Worm (Caenorhabditis elegans) whole organism, L2 larva: ENCODE data around the gene his-2.

Experiments used
- F13H6.1 ChIP-seq: sonication (generic microtip); optimal IDR thresholded peaks from 2 replicates; lab custom pipeline; 2016; ENCODE audit warnings: missing genetic modification characterization, missing compliant biosample characterization
- R02D3.7 ChIP-seq: fragments of 150-350 bp; optimal IDR thresholded peaks from 2 replicates; lab custom pipeline; 2014; ENCODE audit warnings: missing biosample characterization, missing genetic modification characterization
- ZK546.5 ChIP-seq: sonication (generic microtip); optimal IDR thresholded peaks from 2 replicates; lab custom pipeline; 2017; ENCODE audit warnings: missing biosample characterization, missing genetic modification characterization
- alr-1 ChIP-seq: fragments of 150-350 bp; optimal IDR thresholded peaks from 2 replicates; lab custom pipeline; 2014; ENCODE audit warnings: missing biosample characterization, missing genetic modification characterization
- aly-2 ChIP-seq: fragments of 150-350 bp; optimal IDR thresholded peaks from 2 replicates; lab custom pipeline; 2014; ENCODE audit warnings: missing biosample characterization, missing genetic modification characterization
- ama-1 ChIP-seq: fragments of 150-350 bp; optimal IDR thresholded peaks from 2 replicates; lab custom pipeline; 2018; ENCODE audit warnings: inconsistent platforms
- blmp-1 ChIP-seq: sonication (generic microtip); optimal IDR thresholded peaks from 2 replicates; lab custom pipeline; 2017; ENCODE audit warnings: missing genetic modification characterization, mild to moderate bottlenecking, missing compliant biosample characterization, antibody characterized with exemption, moderate library complexity; ENCODE audit not compliant: insufficient read depth
- ceh-16 ChIP-seq: fragments of 150-350 bp; optimal IDR thresholded peaks from 2 replicates; lab custom pipeline; 2014; ENCODE audit warnings: missing biosample characterization, missing genetic modification characterization
- ceh-82 ChIP-seq: fragments of 150-350 bp; optimal IDR thresholded peaks from 2 replicates; lab custom pipeline; 2014; ENCODE audit warnings: missing biosample characterization, missing genetic modification characterization
- crh-2 ChIP-seq: sonication (generic microtip); optimal IDR thresholded peaks from 2 replicates; lab custom pipeline; 2017; ENCODE audit warnings: missing biosample characterization, missing genetic modification characterization
- dmd-4 ChIP-seq: sonication (generic microtip); optimal IDR thresholded peaks from 2 replicates; lab custom pipeline; 2017; ENCODE audit warnings: missing biosample characterization, missing genetic modification characterization
- egl-27 ChIP-seq: sonication (generic microtip); optimal IDR thresholded peaks from 3 replicates; lab custom pipeline; 2017; ENCODE audit warnings: missing biosample characterization, missing genetic modification reagents, missing genetic modification characterization
- elt-1 ChIP-seq: fragments of 150-350 bp; optimal IDR thresholded peaks from 2 replicates; lab custom pipeline; 2014; ENCODE audit warnings: missing biosample characterization, missing genetic modification characterization
- elt-3 ChIP-seq: sonication (generic microtip); optimal IDR thresholded peaks from 2 replicates; lab custom pipeline; 2017; ENCODE audit warnings: missing biosample characterization, missing genetic modification characterization
- fos-1 ChIP-seq: fragments of 150-350 bp; optimal IDR thresholded peaks from 2 replicates; lab custom pipeline; 2014; ENCODE audit warnings: missing biosample characterization, missing genetic modification characterization
- gmeb-1 ChIP-seq: fragments of 150-350 bp; optimal IDR thresholded peaks from 2 replicates; lab custom pipeline; 2014; ENCODE audit warnings: missing biosample characterization, missing genetic modification characterization
- lin-11 ChIP-seq: fragments of 150-350 bp; sonication (generic microtip); optimal IDR thresholded peaks from 2 replicates; lab custom pipeline; 2014; ENCODE audit warnings: missing biosample characterization, missing genetic modification characterization, inconsistent platforms, mixed read lengths
- lin-13 ChIP-seq: fragments of 150-350 bp; optimal IDR thresholded peaks from 2 replicates; lab custom pipeline; 2014; ENCODE audit warnings: missing biosample characterization, missing genetic modification reagents, missing genetic modification characterization
- lin-39 ChIP-seq: fragments of 150-350 bp; optimal IDR thresholded peaks from 2 replicates; lab custom pipeline; 2014; ENCODE audit warnings: missing biosample characterization, missing genetic modification reagents, missing genetic modification characterization
- lsy-2 ChIP-seq, 2 experiments: fragments of 150-350 bp in 1 of 2; sonication (generic microtip) in 1 of 2; optimal IDR thresholded peaks; 2 replicates each; lab custom pipeline; 2014 to 2017; ENCODE audit warnings: missing biosample characterization in 2 of 2, missing genetic modification characterization in 2 of 2
- mab-5 ChIP-seq: fragments of 150-350 bp; optimal IDR thresholded peaks from 2 replicates; lab custom pipeline; 2014; ENCODE audit warnings: missing biosample characterization, missing genetic modification characterization
- mdl-1 ChIP-seq, 2 experiments: fragments of 150-350 bp in 1 of 2; sonication (generic microtip) in 1 of 2; optimal IDR thresholded peaks; 2 replicates each; lab custom pipeline; 2017; ENCODE audit warnings: missing biosample characterization in 2 of 2, missing genetic modification characterization in 2 of 2
- nhr-10 ChIP-seq: sonication (generic microtip); optimal IDR thresholded peaks from 2 replicates; lab custom pipeline; 2017; ENCODE audit warnings: missing biosample characterization, missing genetic modification characterization
- nhr-11 ChIP-seq: fragments of 150-350 bp; optimal IDR thresholded peaks from 2 replicates; lab custom pipeline; 2014; ENCODE audit warnings: missing biosample characterization, missing genetic modification characterization
- nhr-12 ChIP-seq: fragments of 150-350 bp; optimal IDR thresholded peaks from 2 replicates; lab custom pipeline; 2014; ENCODE audit warnings: missing biosample characterization, missing genetic modification characterization
- nhr-21 ChIP-seq: fragments of 150-350 bp; optimal IDR thresholded peaks from 2 replicates; lab custom pipeline; 2014; ENCODE audit warnings: missing biosample characterization, missing genetic modification characterization
- nhr-23 ChIP-seq: fragments of 150-350 bp; optimal IDR thresholded peaks from 2 replicates; lab custom pipeline; 2014; ENCODE audit warnings: missing biosample characterization, missing genetic modification reagents, missing genetic modification characterization
- nhr-237 ChIP-seq: fragments of 150-350 bp; optimal IDR thresholded peaks from 2 replicates; lab custom pipeline; 2014; ENCODE audit warnings: missing biosample characterization, missing genetic modification characterization
- nhr-6 ChIP-seq: fragments of 150-350 bp; optimal IDR thresholded peaks from 2 replicates; lab custom pipeline; 2014; ENCODE audit warnings: missing biosample characterization, missing genetic modification characterization
- nhr-77 ChIP-seq: fragments of 150-350 bp; optimal IDR thresholded peaks from 2 replicates; lab custom pipeline; 2014; ENCODE audit warnings: missing biosample characterization, missing genetic modification characterization
- peb-1 ChIP-seq: fragments of 150-350 bp; optimal IDR thresholded peaks from 2 replicates; lab custom pipeline; 2014; ENCODE audit warnings: missing biosample characterization, missing genetic modification characterization
- sem-4 ChIP-seq: fragments of 150-350 bp; optimal IDR thresholded peaks from 2 replicates; lab custom pipeline; 2014; ENCODE audit warnings: missing biosample characterization, missing genetic modification reagents, missing genetic modification characterization
- sma-3 ChIP-seq: sonication (generic microtip); optimal IDR thresholded peaks from 2 replicates; lab custom pipeline; 2016; ENCODE audit warnings: missing genetic modification reagents, missing genetic modification characterization, missing compliant biosample characterization
- unc-39 ChIP-seq: fragments of 150-350 bp; optimal IDR thresholded peaks from 2 replicates; lab custom pipeline; 2014; ENCODE audit warnings: missing biosample characterization, missing genetic modification characterization
- unc-55 ChIP-seq: fragments of 150-350 bp; sonication (generic microtip); optimal IDR thresholded peaks from 3 replicates; lab custom pipeline; 2014; ENCODE audit warnings: missing biosample characterization, missing genetic modification reagents, missing genetic modification characterization
- unc-62 ChIP-seq: fragments of 150-350 bp; optimal IDR thresholded peaks from 2 replicates; lab custom pipeline; 2014; ENCODE audit warnings: missing biosample characterization, missing genetic modification reagents, missing genetic modification characterization
- ztf-1 ChIP-seq: fragments of 200-800 bp; sonication (Bioruptor generic); conservative IDR thresholded peaks from 2 replicates; pipeline ENCODE4 v1.3.6; 2022; ENCODE audit warnings: missing genetic modification characterization, missing compliant biosample characterization
- ztf-11 ChIP-seq: sonication (generic microtip); optimal IDR thresholded peaks from 2 replicates; lab custom pipeline; 2017; ENCODE audit warnings: missing biosample characterization, missing genetic modification characterization
- ztf-4 ChIP-seq: fragments of 150-350 bp; optimal IDR thresholded peaks from 2 replicates; lab custom pipeline; 2014; ENCODE audit warnings: missing biosample characterization, missing genetic modification characterization

The his-2 gene

ce11 chrV:16058872-16059271 is 16.8 kb upstream of the his-2 start, which contains the start of gene F14H3.6:
TSS of gene F14H3.6 (minus strand) at chrV:16058893.
- TF ChIP-seq dmd-4 (tag; lab: Kevin White, UChicago) (no peak), F13H6.1 (tag; lab: Kevin White, UChicago) (no peak), unc-39 (tag; lab: Kevin White, UChicago) (no peak), crh-2 (tag; lab: Kevin White, UChicago) (no peak), peb-1 (no peak), nhr-6 (tag; lab: Kevin White, UChicago) (no peak)

- no peak for TF ChIP-seq nhr-11
- no peak for TF ChIP-seq unc-62 (GFP tag; lab: Kevin White, UChicago)
- no peak for TF ChIP-seq lin-11
- TF ChIP-seq alr-1 (tag; lab: Kevin White, UChicago), result no peak
- no peak for TF ChIP-seq dmd-4 (tag; lab: Kevin White, UChicago)
- no peak for TF ChIP-seq F13H6.1 (tag; lab: Kevin White, UChicago)
- no peak for TF ChIP-seq crh-2 (tag; lab: Kevin White, UChicago)
- no peak for TF ChIP-seq elt-1
- TF ChIP-seq ztf-11 (tag; lab: Kevin White, UChicago), result no peak
- TF ChIP-seq sem-4, result no peak
- TF ChIP-seq ztf-1 (GFP tag; lab: Robert Waterston, UW), result no peak
- no peak for TF ChIP-seq sma-3 (GFP tag; lab: Kevin White, UChicago)
- no peak for TF ChIP-seq elt-3 (tag; lab: Kevin White, UChicago)
- no peak for TF ChIP-seq unc-55 (GFP tag; lab: Kevin White, UChicago)
- TF ChIP-seq R02D3.7 (tag; lab: Kevin White, UChicago), result no peak
- no peak for TF ChIP-seq fos-1 (tag; lab: Kevin White, UChicago)
- no peak for TF ChIP-seq lsy-2 (tag; optimal IDR thresholded peaks at IDR 0.05; lab: Kevin White, UChicago)
- TF ChIP-seq ama-1 (lab: Kevin White, UChicago), result no peak
Measured at ce11 chrV:16057010-16057463, 15.0 kb upstream of the his-2 start, which contains the start of gene F14H3.5. TSS of gene F14H3.5 (minus strand) at chrV:16057060.

- TF ChIP-seq sem-4, result no peak
- no peak for TF ChIP-seq lsy-2 (tag; optimal IDR thresholded peaks at IDR 0.05; lab: Kevin White, UChicago)
- TF ChIP-seq nhr-23, result no peak
- no peak for TF ChIP-seq fos-1 (tag; lab: Kevin White, UChicago)
- no peak for TF ChIP-seq unc-39 (tag; lab: Kevin White, UChicago)
- no peak for TF ChIP-seq mab-5 (tag; lab: Kevin White, UChicago)
- no peak for TF ChIP-seq nhr-10 (tag; lab: Kevin White, UChicago)
- no peak for TF ChIP-seq lin-39 (tag; lab: Kevin White, UChicago)
- no peak for TF ChIP-seq ama-1 (lab: Kevin White, UChicago)
- TF ChIP-seq ceh-82 (tag; lab: Kevin White, UChicago), result no peak
- TF ChIP-seq aly-2 (tag; lab: Kevin White, UChicago), result no peak
- no peak for TF ChIP-seq nhr-237 (tag; lab: Kevin White, UChicago)
- no peak for TF ChIP-seq alr-1 (tag; lab: Kevin White, UChicago)
- no peak for TF ChIP-seq egl-27 (tag; lab: Kevin White, UChicago)
- no peak for TF ChIP-seq nhr-77 (tag; lab: Kevin White, UChicago)
Measured at ce11 chrV:16055031-16055430, 12.9 kb upstream of the his-2 start, which contains the start of gene F14H3.4. TSS of gene F14H3.4 (minus strand) at chrV:16055072.

ce11 chrV:16053373-16053772 is 11.3 kb upstream of the his-2 start, which contains the start of gene F14H3.3:
TSS of gene F14H3.3 (minus strand) at chrV:16053473.
- TF ChIP-seq ZK546.5, result no peak
- no peak for TF ChIP-seq peb-1
- no peak for TF ChIP-seq crh-2 (tag; lab: Kevin White, UChicago)
- no peak for TF ChIP-seq blmp-1 (tag; lab: Kevin White, UChicago)
- no peak for TF ChIP-seq elt-1
- no peak for TF ChIP-seq sem-4
- no peak for TF ChIP-seq aly-2 (tag; lab: Kevin White, UChicago)
- no peak for TF ChIP-seq ama-1 (lab: Kevin White, UChicago)
- no peak for TF ChIP-seq ceh-16

ce11 chrV:16049177-16049576 is 7.1 kb upstream of the his-2 start, which contains the start of gene best-12:
TSS of gene best-12 (plus strand) at chrV:16049477.
- no peak for TF ChIP-seq gmeb-1 (tag; lab: Kevin White, UChicago)
- no peak for TF ChIP-seq fos-1 (tag; lab: Kevin White, UChicago)
- no peak for TF ChIP-seq R02D3.7 (tag; lab: Kevin White, UChicago)
- no peak for TF ChIP-seq mdl-1 (tag; optimal IDR thresholded peaks at IDR 0.05; lab: Kevin White, UChicago)
- no peak for TF ChIP-seq dmd-4 (tag; lab: Kevin White, UChicago)
- no peak for TF ChIP-seq nhr-12 (tag; lab: Kevin White, UChicago)
- TF ChIP-seq lsy-2 (tag; optimal IDR thresholded peaks at IDR 0.05; lab: Kevin White, UChicago), result no peak
- no peak for TF ChIP-seq nhr-237 (tag; lab: Kevin White, UChicago)
- no peak for TF ChIP-seq ztf-4 (tag; lab: Kevin White, UChicago)
- no peak for TF ChIP-seq ceh-82 (tag; lab: Kevin White, UChicago)
- no peak for TF ChIP-seq lin-13
- no peak for TF ChIP-seq nhr-77 (tag; lab: Kevin White, UChicago)
- no peak for TF ChIP-seq sma-3 (GFP tag; lab: Kevin White, UChicago)
- no peak for TF ChIP-seq nhr-21 (tag; lab: Kevin White, UChicago)
- no peak for TF ChIP-seq unc-62 (GFP tag; lab: Kevin White, UChicago)
